Fruit fly (Drosophila melanogaster) whole organism, embryonic: Measurements from ENCODE around the gene CG13250.

ENCODE experiments used
- Antp ChIP-seq: fragments of 200-800 bp; sonication (Bioruptor generic); optimal IDR thresholded peaks from 3 replicates; lab custom pipeline; 2016; ENCODE audit warnings: missing biosample characterization, missing genetic modification characterization
- B-H1 ChIP-seq: fragments of 200-800 bp; sonication (Bioruptor generic); IDR thresholded peaks from 3 replicates; pipeline ENCODE4 v1.3.6; 2022; ENCODE audit warnings: missing biosample characterization, missing genetic modification characterization
- CG10366 ChIP-seq: fragments of 200-800 bp; sonication (Bioruptor generic); IDR thresholded peaks from 2 replicates; pipeline ENCODE4 v1.3.6; 2022; ENCODE audit warnings: missing biosample characterization, missing genetic modification characterization
- CG10462 ChIP-seq: fragments of 200-800 bp; sonication (Bioruptor generic); optimal IDR thresholded peaks from 2 replicates; lab custom pipeline; 2016; ENCODE audit warnings: missing biosample characterization, missing genetic modification characterization
- CG11093 ChIP-seq: fragments of 200-800 bp; sonication (Bioruptor generic); IDR thresholded peaks from 3 replicates; pipeline ENCODE4 v1.3.6; 2022; ENCODE audit warnings: missing biosample characterization, missing genetic modification characterization
- CG12942 ChIP-seq: fragments of 200-800 bp; sonication (Bioruptor generic); optimal IDR thresholded peaks from 3 replicates; lab custom pipeline; 2016; ENCODE audit warnings: missing biosample characterization, missing genetic modification characterization
- CG16813 ChIP-seq: fragments of 200-800 bp; sonication (Bioruptor generic); IDR thresholded peaks from 3 replicates; pipeline ENCODE4 v1.3.6; 2022; ENCODE audit warnings: missing biosample characterization, missing genetic modification characterization; ENCODE audit not compliant: partially characterized antibody
- CG17802 ChIP-seq: fragments of 200-800 bp; sonication (Bioruptor generic); optimal IDR thresholded peaks from 2 replicates; lab custom pipeline; 2018; ENCODE audit warnings: missing biosample characterization, mild to moderate bottlenecking, missing genetic modification characterization, moderate library complexity
- CG17829 ChIP-seq: fragments of 200-800 bp; optimal IDR thresholded peaks from 2 replicates; lab custom pipeline; 2019; ENCODE audit warnings: missing biosample characterization, mild to moderate bottlenecking, missing genetic modification characterization, moderate library complexity
- CG18599 ChIP-seq: fragments of 200-800 bp; sonication (Bioruptor generic); optimal IDR thresholded peaks from 3 replicates; lab custom pipeline; 2017; ENCODE audit warnings: missing biosample characterization, missing genetic modification characterization, mild to moderate bottlenecking, moderate library complexity, missing genetic modification reagents
- CG2116 ChIP-seq: fragments of 200-800 bp; sonication (Bioruptor generic); optimal IDR thresholded peaks from 3 replicates; lab custom pipeline; 2018; ENCODE audit warnings: missing biosample characterization, mild to moderate bottlenecking, missing genetic modification characterization
- CG31388 ChIP-seq: fragments of 200-800 bp; sonication (Bioruptor generic); optimal IDR thresholded peaks from 2 replicates; lab custom pipeline; 2016; ENCODE audit warnings: missing biosample characterization, missing genetic modification characterization
- CG31441 ChIP-seq: fragments of 200-800 bp; sonication (Bioruptor generic); IDR thresholded peaks from 2 replicates; pipeline ENCODE4 v1.3.6; 2022; ENCODE audit warnings: missing biosample characterization, missing genetic modification characterization
- CG32532 ChIP-seq: fragments of 200-800 bp; sonication (Bioruptor generic); IDR thresholded peaks from 2 replicates; pipeline ENCODE4 v1.3.6; 2022; ENCODE audit warnings: missing biosample characterization, missing genetic modification characterization
- CG33213 ChIP-seq: fragments of 200-800 bp; sonication (Bioruptor generic); optimal IDR thresholded peaks from 3 replicates; lab custom pipeline; 2016; ENCODE audit warnings: missing biosample characterization, missing genetic modification characterization
- CG6254 ChIP-seq: fragments of 200-800 bp; sonication (Bioruptor generic); optimal IDR thresholded peaks from 3 replicates; lab custom pipeline; 2017; ENCODE audit warnings: mild to moderate bottlenecking, missing biosample characterization, missing genetic modification reagents, missing genetic modification characterization
- CG9437 ChIP-seq: fragments of 200-800 bp; sonication (Bioruptor generic); optimal IDR thresholded peaks from 2 replicates; lab custom pipeline; 2018; ENCODE audit warnings: missing biosample characterization, mild to moderate bottlenecking, missing genetic modification characterization
- CHES-1-like ChIP-seq: fragments of 200-800 bp; sonication (Bioruptor generic); optimal IDR thresholded peaks from 2 replicates; lab custom pipeline; 2016; ENCODE audit warnings: missing biosample characterization, missing genetic modification characterization
- CoRest ChIP-seq: fragments of 200-800 bp; sonication (Bioruptor generic); optimal IDR thresholded peaks from 3 replicates; lab custom pipeline; 2018; ENCODE audit warnings: missing biosample characterization, mild to moderate bottlenecking, missing genetic modification characterization, moderate library complexity
- Dll ChIP-seq: fragments of 200-800 bp; sonication (Bioruptor generic); IDR thresholded peaks from 4 replicates; pipeline ENCODE4 v1.3.6; 2022; ENCODE audit warnings: missing biosample characterization, missing genetic modification characterization; ENCODE audit not compliant: partially characterized antibody
- Fer2 ChIP-seq: fragments of 200-800 bp; sonication (Bioruptor generic); optimal IDR thresholded peaks from 2 replicates; lab custom pipeline; 2018; ENCODE audit warnings: missing biosample characterization, mild to moderate bottlenecking, missing genetic modification characterization, moderate library complexity
- Jarid2 ChIP-seq: fragments of 200-800 bp; sonication (Bioruptor generic); optimal IDR thresholded peaks from 3 replicates; lab custom pipeline; 2017; ENCODE audit warnings: mild to moderate bottlenecking, missing biosample characterization, missing genetic modification reagents, missing genetic modification characterization
- Med ChIP-seq: fragments of 200-800 bp; sonication (Bioruptor generic); peaks from one replicate; lab custom pipeline; 2016; ENCODE audit warnings: missing biosample characterization, missing genetic modification characterization, mild to moderate bottlenecking, inconsistent platforms, moderate library complexity
- Mrtf ChIP-seq: fragments of 200-800 bp; sonication (Bioruptor generic); IDR thresholded peaks from 3 replicates; pipeline ENCODE4 v1.3.6; 2022; ENCODE audit warnings: missing biosample characterization, missing genetic modification characterization
- Oaz ChIP-seq: fragments of 200-800 bp; sonication (Bioruptor generic); IDR thresholded peaks from 2 replicates; pipeline ENCODE4 v1.3.6; 2022; ENCODE audit warnings: missing biosample characterization, missing genetic modification characterization
- Optix ChIP-seq: fragments of 200-800 bp; sonication (Bioruptor generic); IDR thresholded peaks from 3 replicates; pipeline ENCODE4 v1.3.6; 2022; ENCODE audit warnings: missing biosample characterization, missing genetic modification characterization
- Pdp1 ChIP-seq, 2 experiments: fragments of 200-800 bp; sonication (Bioruptor generic); optimal IDR thresholded peaks; 3 replicates each; lab custom pipeline; 2016; ENCODE audit warnings: missing biosample characterization in 2 of 2, missing genetic modification characterization in 2 of 2, mild to moderate bottlenecking in 1 of 2, moderate library complexity in 1 of 2
- Ssrp ChIP-seq: fragments of 200-800 bp; sonication (Bioruptor generic); optimal IDR thresholded peaks from 2 replicates; lab custom pipeline; 2018; ENCODE audit warnings: missing biosample characterization, mild to moderate bottlenecking, missing genetic modification characterization, moderate library complexity
- Vsx1 ChIP-seq: fragments of 200-800 bp; sonication (Bioruptor generic); optimal IDR thresholded peaks from 2 replicates; lab custom pipeline; 2017; ENCODE audit warnings: missing biosample characterization, mild to moderate bottlenecking, missing genetic modification characterization, missing genetic modification reagents
- aop ChIP-seq: fragments of 200-800 bp; sonication (Bioruptor generic); IDR thresholded peaks from 2 replicates; pipeline ENCODE4 v1.3.6; 2022; ENCODE audit warnings: missing biosample characterization, missing genetic modification characterization
- az2 ChIP-seq: fragments of 200-800 bp; sonication (Bioruptor generic); optimal IDR thresholded peaks from 3 replicates; lab custom pipeline; 2016; ENCODE audit warnings: missing biosample characterization, missing genetic modification characterization
- bsh ChIP-seq, 2 experiments: fragments of 200-800 bp; sonication (Bioruptor generic); optimal IDR thresholded peaks; 2 replicates each; lab custom pipeline; 2017 to 2018; ENCODE audit warnings: mild to moderate bottlenecking in 2 of 2, missing biosample characterization in 2 of 2, missing genetic modification characterization in 2 of 2, moderate library complexity in 1 of 2
- dimm ChIP-seq: fragments of 200-800 bp; sonication (Bioruptor generic); IDR thresholded peaks from 2 replicates; pipeline ENCODE4 v1.3.6; 2022; ENCODE audit warnings: missing biosample characterization, missing genetic modification characterization
- dm ChIP-seq: fragments of 200-800 bp; sonication (Bioruptor generic); optimal IDR thresholded peaks from 3 replicates; lab custom pipeline; 2016; ENCODE audit warnings: missing biosample characterization, missing genetic modification characterization
- fru ChIP-seq: fragments of >200 bp; optimal IDR thresholded peaks from 2 replicates; lab custom pipeline; 2017
- ftz-f1 ChIP-seq: fragments of 200-800 bp; sonication (Bioruptor generic); optimal IDR thresholded peaks from 2 replicates; lab custom pipeline; 2016; ENCODE audit warnings: missing biosample characterization, missing genetic modification characterization
- lab ChIP-seq: fragments of 200-800 bp; sonication (Bioruptor generic); optimal IDR thresholded peaks from 3 replicates; lab custom pipeline; 2017; ENCODE audit warnings: missing biosample characterization, missing genetic modification characterization, mild to moderate bottlenecking, moderate library complexity, missing genetic modification reagents
- mirr ChIP-seq: fragments of 200-800 bp; sonication (Bioruptor generic); optimal IDR thresholded peaks from 3 replicates; lab custom pipeline; 2018; ENCODE audit warnings: missing biosample characterization, mild to moderate bottlenecking, missing genetic modification characterization
- peb ChIP-seq: fragments of 200-800 bp; sonication (Bioruptor generic); IDR thresholded peaks from 2 replicates; pipeline ENCODE4 v1.3.6; 2022; ENCODE audit warnings: missing biosample characterization, missing genetic modification characterization
- ranshi ChIP-seq: fragments of 200-800 bp; sonication (Bioruptor generic); IDR thresholded peaks from 2 replicates; pipeline ENCODE4 v1.3.6; 2022; ENCODE audit warnings: missing biosample characterization, missing genetic modification characterization
- repo ChIP-seq: fragments of 200-800 bp; sonication (Bioruptor generic); optimal IDR thresholded peaks from 2 replicates; lab custom pipeline; 2016; ENCODE audit warnings: missing biosample characterization, missing genetic modification characterization
- run ChIP-seq: fragments of 200-800 bp; sonication (Bioruptor generic); optimal IDR thresholded peaks from 3 replicates; lab custom pipeline; 2018; ENCODE audit warnings: missing biosample characterization, mild to moderate bottlenecking, missing genetic modification characterization
- shn ChIP-seq: fragments of 200-800 bp; sonication (Bioruptor generic); optimal IDR thresholded peaks from 3 replicates; lab custom pipeline; 2016; ENCODE audit warnings: missing biosample characterization, missing genetic modification characterization
- slbo ChIP-seq: fragments of 200-800 bp; sonication (Bioruptor generic); IDR thresholded peaks from 2 replicates; pipeline ENCODE4 v1.3.6; 2022; ENCODE audit warnings: missing biosample characterization, missing genetic modification characterization
- tio ChIP-seq: fragments of 200-800 bp; sonication (Bioruptor generic); optimal IDR thresholded peaks from 2 replicates; lab custom pipeline; 2017; ENCODE audit warnings: missing biosample characterization, missing genetic modification characterization, inconsistent platforms
- toy ChIP-seq: fragments of 200-800 bp; sonication (Bioruptor generic); IDR thresholded peaks from 2 replicates; pipeline ENCODE4 v1.3.6; 2022; ENCODE audit warnings: missing biosample characterization, missing genetic modification characterization
- ttk ChIP-seq: fragments of 200-800 bp; sonication (Bioruptor generic); IDR thresholded peaks from 2 replicates; pipeline ENCODE4 v2.1.2; 2022; ENCODE audit warnings: missing biosample characterization, missing genetic modification characterization
- usp ChIP-seq: fragments of >200 bp; optimal IDR thresholded peaks from 2 replicates; lab custom pipeline; 2017; ENCODE audit warnings: missing biosample characterization, missing genetic modification characterization
- zf30C ChIP-seq: fragments of 200-800 bp; sonication (Bioruptor generic); optimal IDR thresholded peaks from 3 replicates; lab custom pipeline; 2018; ENCODE audit warnings: missing biosample characterization, mild to moderate bottlenecking, missing genetic modification characterization

CG13250 gene

DNA sequence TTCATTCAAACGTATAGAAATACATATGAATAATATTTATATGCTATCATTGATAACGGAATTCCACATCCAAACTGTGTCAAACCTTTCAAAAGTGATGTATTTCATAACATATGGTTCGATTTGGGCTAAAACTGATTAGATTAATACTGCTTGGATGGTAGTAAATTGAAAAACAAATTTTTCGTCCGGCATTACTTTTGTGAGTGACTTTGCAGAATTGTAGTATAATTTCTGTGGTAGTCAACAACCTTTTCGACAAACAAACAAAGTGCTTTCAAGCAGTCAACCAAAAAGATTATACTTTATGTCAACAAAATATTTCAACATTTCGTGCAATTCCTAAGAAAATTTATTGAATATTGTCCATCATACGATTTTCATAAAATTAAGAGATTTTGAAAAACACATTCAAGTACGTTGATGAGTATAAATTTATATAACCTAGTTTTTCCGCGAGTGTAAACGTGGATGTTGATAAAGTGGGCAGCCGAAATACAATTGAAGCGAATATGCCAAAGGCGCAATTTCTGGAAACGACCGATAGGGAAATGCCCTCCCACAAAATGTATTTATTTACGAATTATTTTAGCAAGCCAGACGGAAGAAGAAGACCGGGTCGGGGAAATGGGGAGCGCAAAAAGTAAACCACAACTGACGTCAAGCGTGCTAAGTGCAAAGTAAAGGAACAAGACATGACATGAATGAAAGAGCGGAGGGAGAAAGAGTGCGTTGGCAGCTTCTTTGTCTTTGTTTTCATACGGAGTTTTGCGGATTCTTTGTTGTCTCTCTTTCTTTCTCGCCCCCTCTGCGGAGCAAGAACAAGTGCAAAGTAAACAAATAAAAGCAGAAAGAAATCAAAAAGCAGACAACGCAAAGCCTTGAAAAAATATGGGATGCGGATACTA is 15.4 kb upstream of the CG13250 start (continued):
- TF ChIP-seq bsh (GFP tag; optimal IDR thresholded peaks at IDR 0.05; lab: Kevin White, UChicago): peak; percentile 38 to 41
- no peak for TF ChIP-seq repo
- peak; percentile 14 for TF ChIP-seq Vsx1 (GFP tag; lab: Kevin White, UChicago)
- TF ChIP-seq CG10366 (GFP tag; lab: Robert Waterston, UW): peak; percentile 9; the same call in 1 of the 2 replicates
- no peak for TF ChIP-seq CG17829 (tag; lab: Kevin White, UChicago)
- no peak for TF ChIP-seq Mrtf (GFP tag; lab: Robert Waterston, UW)
- 0 out of 2 replicates have a peak, but pooled peaks have one; percentile 19 for TF ChIP-seq CG31441 (GFP tag; lab: Robert Waterston, UW)
- no peak for TF ChIP-seq usp (GFP tag; lab: Kevin White, UChicago)
- TF ChIP-seq CG18599 (GFP tag; lab: Kevin White, UChicago): no peak
- peak; percentile 25 for TF ChIP-seq CG9437 (GFP tag; lab: Kevin White, UChicago)
- TF ChIP-seq dimm: no peak
- TF ChIP-seq lab (GFP tag; lab: Kevin White, UChicago): peak; percentile 19
- TF ChIP-seq tio (GFP tag; lab: Kevin White, UChicago): peak; percentile 21
- TF ChIP-seq Med (GFP tag; lab: Kevin White, UChicago): peak; percentile 84
- TF ChIP-seq Fer2: no peak
- TF ChIP-seq ttk (GFP tag; lab: Robert Waterston, UW): no peak
- TF ChIP-seq Dll (GFP tag; lab: Robert Waterston, UW): no peak
- TF ChIP-seq Pdp1 (GFP tag; optimal IDR thresholded peaks at IDR 0.05; lab: Kevin White, UChicago): peak in 1 of 2 experiments; percentile 62
- no peak for TF ChIP-seq ftz-f1
- no peak for TF ChIP-seq B-H1 (GFP tag; lab: Robert Waterston, UW)
- no peak for TF ChIP-seq CG6254 (GFP tag; lab: Kevin White, UChicago)
- no peak for TF ChIP-seq Antp (GFP tag; lab: Kevin White, UChicago)
- TF ChIP-seq CG2116 (GFP tag; lab: Kevin White, UChicago): peak; percentile 5
- no peak for TF ChIP-seq Optix
- no peak for TF ChIP-seq CHES-1-like (GFP tag; lab: Kevin White, UChicago)
- TF ChIP-seq dm (GFP tag; lab: Kevin White, UChicago): no peak
- TF ChIP-seq CG33213 (GFP tag; lab: Kevin White, UChicago): no peak
- TF ChIP-seq run (tag; lab: Kevin White, UChicago): no peak
- no peak for TF ChIP-seq CG11093 (GFP tag; lab: Robert Waterston, UW)
- TF ChIP-seq Oaz (GFP tag; lab: Robert Waterston, UW): no peak
- TF ChIP-seq CG16813 (GFP tag; lab: Robert Waterston, UW): no peak
- no peak for TF ChIP-seq aop (GFP tag; lab: Robert Waterston, UW)
- TF ChIP-seq Ssrp: no peak
- no peak for TF ChIP-seq fru (lab: Kevin White, UChicago)
- peak; percentile 57 for TF ChIP-seq shn (GFP tag; lab: Kevin White, UChicago)
- TF ChIP-seq mirr (GFP tag; lab: Kevin White, UChicago): peak; percentile 15
- no peak for TF ChIP-seq CG17802 (tag; lab: Kevin White, UChicago)
- no peak for TF ChIP-seq CG31388 (GFP tag; lab: Kevin White, UChicago)
- peak; percentile 1 for TF ChIP-seq CoRest (tag; lab: Kevin White, UChicago)
- TF ChIP-seq CG32532: peak; percentile 6; the same call in 1 of the 2 replicates
- no peak for TF ChIP-seq peb (GFP tag; lab: Robert Waterston, UW)
- no peak for TF ChIP-seq Jarid2
- no peak for TF ChIP-seq toy (GFP tag; lab: Robert Waterston, UW)
- peak; percentile 22 for TF ChIP-seq az2 (GFP tag; lab: Kevin White, UChicago)
- TF ChIP-seq CG10462 (GFP tag; lab: Kevin White, UChicago): no peak
- TF ChIP-seq ranshi (GFP tag; lab: Robert Waterston, UW): peak; percentile 57
- TF ChIP-seq slbo: peak; percentile 52; the same call in 1 of the 2 replicates
- TF ChIP-seq zf30C: peak; percentile 37
- TF ChIP-seq CG12942: no peak
